Fruit fly (Drosophila melanogaster) whole organism, embryonic: ENCODE measurements around the gene CG1542.
A peak's percentile ranks its signal among the peaks of the same experiment; 100 is the strongest.

Experiments
- Bgb ChIP-seq: fragments of 200-800 bp; sonication (Bioruptor generic); IDR thresholded peaks from 2 replicates; pipeline ENCODE4 v1.3.6; 2022; ENCODE audit warnings: missing biosample characterization, missing genetic modification characterization; ENCODE audit not compliant: partially characterized antibody
- CG1024 ChIP-seq: fragments of 200-800 bp; sonication (Bioruptor generic); IDR thresholded peaks from 2 replicates; pipeline ENCODE4 v1.3.6; 2022; ENCODE audit warnings: missing biosample characterization, missing genetic modification characterization
- CG10654 ChIP-seq: fragments of 200-800 bp; sonication (Bioruptor generic); optimal IDR thresholded peaks from 2 replicates; lab custom pipeline; 2016; ENCODE audit warnings: missing biosample characterization, missing genetic modification characterization
- CG11560 ChIP-seq: fragments of 200-800 bp; sonication (Bioruptor generic); IDR thresholded peaks from 3 replicates; pipeline ENCODE4 v1.3.6; 2022; ENCODE audit warnings: missing biosample characterization, missing genetic modification characterization
- CG12769 ChIP-seq: fragments of 200-800 bp; sonication (Bioruptor generic); optimal IDR thresholded peaks from 2 replicates; lab custom pipeline; 2019; ENCODE audit warnings: missing biosample characterization, mild to moderate bottlenecking, missing genetic modification characterization, moderate library complexity
- CG15601 ChIP-seq: fragments of 200-800 bp; sonication (Bioruptor generic); optimal IDR thresholded peaks from 3 replicates; lab custom pipeline; 2019; ENCODE audit warnings: missing biosample characterization, mild to moderate bottlenecking, missing genetic modification characterization, moderate library complexity
- CG17385 ChIP-seq: fragments of 200-800 bp; sonication (Bioruptor generic); optimal IDR thresholded peaks from 3 replicates; lab custom pipeline; 2018; ENCODE audit warnings: missing biosample characterization, mild to moderate bottlenecking, missing genetic modification characterization
- CG17568 ChIP-seq: fragments of 200-800 bp; sonication (Bioruptor generic); optimal IDR thresholded peaks from 2 replicates; lab custom pipeline; 2018; ENCODE audit warnings: missing biosample characterization, mild to moderate bottlenecking, missing genetic modification characterization, moderate library complexity
- CG2116 ChIP-seq: fragments of 200-800 bp; sonication (Bioruptor generic); optimal IDR thresholded peaks from 3 replicates; lab custom pipeline; 2018; ENCODE audit warnings: missing biosample characterization, mild to moderate bottlenecking, missing genetic modification characterization
- CG2120 ChIP-seq: fragments of 200-800 bp; sonication (Bioruptor generic); optimal IDR thresholded peaks from 3 replicates; lab custom pipeline; 2016; ENCODE audit warnings: missing biosample characterization, missing genetic modification characterization
- CG2889 ChIP-seq: fragments of 200-800 bp; sonication (Bioruptor generic); IDR thresholded peaks from 3 replicates; pipeline ENCODE4 v1.3.6; 2022; ENCODE audit warnings: missing biosample characterization, missing genetic modification characterization
- CG3163 ChIP-seq: fragments of 200-800 bp; sonication (Bioruptor generic); optimal IDR thresholded peaks from 3 replicates; lab custom pipeline; 2016; ENCODE audit warnings: missing biosample characterization, missing genetic modification characterization
- CG34224 ChIP-seq: fragments of 200-800 bp; sonication (Bioruptor generic); IDR thresholded peaks from 3 replicates; pipeline ENCODE4 v1.3.6; 2022; ENCODE audit warnings: missing biosample characterization, missing genetic modification characterization; ENCODE audit not compliant: partially characterized antibody
- CG34422 ChIP-seq: fragments of 200-800 bp; sonication (Bioruptor generic); IDR thresholded peaks from 3 replicates; pipeline ENCODE4 v1.3.6; 2022; ENCODE audit warnings: missing biosample characterization, missing genetic modification characterization
- CG4617 ChIP-seq: fragments of 200-800 bp; sonication (Bioruptor generic); optimal IDR thresholded peaks from 3 replicates; lab custom pipeline; 2016; ENCODE audit warnings: missing biosample characterization, missing genetic modification characterization, borderline replicate concordance
- CG6791 ChIP-seq: fragments of 200-800 bp; sonication (Bioruptor generic); IDR thresholded peaks from 3 replicates; pipeline ENCODE4 v1.3.6; 2022; ENCODE audit warnings: missing biosample characterization, missing genetic modification characterization; ENCODE audit not compliant: partially characterized antibody
- CG6813 ChIP-seq: fragments of 200-800 bp; sonication (Bioruptor generic); optimal IDR thresholded peaks from 2 replicates; lab custom pipeline; 2017; ENCODE audit warnings: missing biosample characterization, missing genetic modification characterization, mild to moderate bottlenecking, moderate library complexity, missing genetic modification reagents
- CG8089 ChIP-seq: fragments of 200-800 bp; sonication (Bioruptor generic); optimal IDR thresholded peaks from 3 replicates; lab custom pipeline; 2016; ENCODE audit warnings: missing biosample characterization, missing genetic modification characterization
- CG8924 ChIP-seq: fragments of 200-800 bp; optimal IDR thresholded peaks from 3 replicates; lab custom pipeline; 2019; ENCODE audit warnings: missing biosample characterization, mild to moderate bottlenecking, missing genetic modification characterization, moderate library complexity
- CG9215 ChIP-seq: fragments of 200-800 bp; sonication (Bioruptor generic); IDR thresholded peaks from 2 replicates; pipeline ENCODE4 v1.3.6; 2022; ENCODE audit warnings: missing biosample characterization, missing genetic modification characterization
- CG9609 ChIP-seq: fragments of 200-800 bp; sonication (Bioruptor generic); optimal IDR thresholded peaks from 3 replicates; lab custom pipeline; 2016; ENCODE audit warnings: missing biosample characterization, missing genetic modification characterization
- CG9932 ChIP-seq: fragments of 200-800 bp; sonication (Bioruptor generic); IDR thresholded peaks from 2 replicates; pipeline ENCODE4 v1.3.6; 2022; ENCODE audit warnings: missing biosample characterization, missing genetic modification characterization
- Drgx ChIP-seq: fragments of 200-800 bp; sonication (Bioruptor generic); IDR thresholded peaks from 2 replicates; pipeline ENCODE4 v1.3.6; 2022; ENCODE audit warnings: missing biosample characterization, missing genetic modification characterization
- HLH4C ChIP-seq: fragments of 200-800 bp; sonication (Bioruptor generic); IDR thresholded peaks from 3 replicates; pipeline ENCODE4 v1.3.6; 2022; ENCODE audit warnings: missing biosample characterization, missing genetic modification characterization; ENCODE audit not compliant: partially characterized antibody
- Kr ChIP-seq: fragments of 200-800 bp; sonication (Bioruptor generic); optimal IDR thresholded peaks from 2 replicates; lab custom pipeline; 2017; ENCODE audit warnings: missing biosample characterization, mild to moderate bottlenecking, missing genetic modification characterization
- Lim3 ChIP-seq: fragments of 200-800 bp; sonication (Bioruptor generic); IDR thresholded peaks from 2 replicates; pipeline ENCODE4 v1.3.6; 2022; ENCODE audit warnings: missing biosample characterization, missing genetic modification characterization
- Med ChIP-seq: fragments of 200-800 bp; sonication (Bioruptor generic); peaks from one replicate; lab custom pipeline; 2016; ENCODE audit warnings: missing biosample characterization, missing genetic modification characterization, mild to moderate bottlenecking, inconsistent platforms, moderate library complexity
- Ravus ChIP-seq: fragments of 200-800 bp; sonication (Bioruptor generic); IDR thresholded peaks from 2 replicates; pipeline ENCODE4 v1.3.6; 2022; ENCODE audit warnings: missing biosample characterization, missing genetic modification characterization
- Sry-δ ChIP-seq: fragments of 200-800 bp; sonication (Bioruptor generic); optimal IDR thresholded peaks from 2 replicates; lab custom pipeline; 2016; ENCODE audit warnings: missing biosample characterization, missing genetic modification characterization
- Trl ChIP-seq, 3 experiments: fragments of >200 bp in 2 of 3; fragments of 200-800 bp in 1 of 3; sonication (Bioruptor generic) in 1 of 3; optimal IDR thresholded peaks; 2 replicates in 1 of 3; 3 replicates in 2 of 3; lab custom pipeline; 2016 to 2017; ENCODE audit warnings: missing biosample characterization in 1 of 3, missing genetic modification characterization in 1 of 3
- cg ChIP-seq: fragments of 200-800 bp; sonication (Bioruptor generic); optimal IDR thresholded peaks from 3 replicates; lab custom pipeline; 2019; ENCODE audit warnings: missing biosample characterization, mild to moderate bottlenecking, missing genetic modification characterization, moderate library complexity
- dm ChIP-seq: fragments of 200-800 bp; sonication (Bioruptor generic); optimal IDR thresholded peaks from 3 replicates; lab custom pipeline; 2016; ENCODE audit warnings: missing biosample characterization, missing genetic modification characterization
- gsb ChIP-seq: fragments of 200-800 bp; sonication (Bioruptor generic); IDR thresholded peaks from 2 replicates; pipeline ENCODE4 v1.3.6; 2022; ENCODE audit warnings: missing biosample characterization, missing genetic modification characterization
- gt ChIP-seq: fragments of 200-800 bp; sonication (Bioruptor generic); IDR thresholded peaks from 2 replicates; pipeline ENCODE4 v1.3.6; 2022; ENCODE audit warnings: missing biosample characterization, missing genetic modification characterization
- hb ChIP-seq: fragments of 200-800 bp; sonication (Bioruptor generic); IDR thresholded peaks from 3 replicates; pipeline ENCODE4 v1.3.6; 2022; ENCODE audit warnings: missing biosample characterization, missing genetic modification characterization; ENCODE audit not compliant: partially characterized antibody
- knrl ChIP-seq: fragments of 200-800 bp; sonication (Bioruptor generic); IDR thresholded peaks from 3 replicates; pipeline ENCODE4 v1.3.6; 2022; ENCODE audit warnings: missing biosample characterization, missing genetic modification characterization; ENCODE audit not compliant: partially characterized antibody
- lov ChIP-seq, 2 experiments: fragments of 200-800 bp in 1 of 2; fragments of >200 bp in 1 of 2; sonication (Bioruptor generic) in 1 of 2; IDR thresholded peaks in 1 of 2; optimal IDR thresholded peaks in 1 of 2; 2 replicates in 1 of 2; 3 replicates in 1 of 2; pipeline versions ENCODE4 v1.3.6 to Lab custom; 2017 to 2022; ENCODE audit warnings: missing biosample characterization in 1 of 2, missing genetic modification characterization in 1 of 2
- onecut ChIP-seq: fragments of 200-800 bp; sonication (Bioruptor generic); IDR thresholded peaks from 2 replicates; pipeline ENCODE4 v1.3.6; 2022; ENCODE audit warnings: missing biosample characterization, missing genetic modification characterization
- pum ChIP-seq: fragments of 200-800 bp; sonication (Bioruptor generic); optimal IDR thresholded peaks from 2 replicates; lab custom pipeline; 2016; ENCODE audit warnings: missing biosample characterization, missing genetic modification characterization
- sna ChIP-seq: fragments of 200-800 bp; sonication (Bioruptor generic); IDR thresholded peaks from 2 replicates; pipeline ENCODE4 v1.3.6; 2022; ENCODE audit warnings: missing biosample characterization, missing genetic modification characterization; ENCODE audit not compliant: partially characterized antibody
- sob ChIP-seq: fragments of 200-800 bp; sonication (Bioruptor generic); IDR thresholded peaks from 2 replicates; pipeline ENCODE4 v1.3.6; 2022; ENCODE audit warnings: missing biosample characterization, missing genetic modification characterization
- ssp ChIP-seq: fragments of 200-800 bp; sonication (Bioruptor generic); IDR thresholded peaks from 2 replicates; pipeline ENCODE4 v1.3.6; 2022; ENCODE audit warnings: missing biosample characterization, missing genetic modification characterization
- vvl ChIP-seq: fragments of 200-800 bp; sonication (Bioruptor generic); IDR thresholded peaks from 2 replicates; pipeline ENCODE4 v1.3.6; 2022; ENCODE audit warnings: missing biosample characterization, missing genetic modification characterization
- wdn ChIP-seq: fragments of 200-800 bp; sonication (Bioruptor generic); IDR thresholded peaks from 2 replicates; pipeline ENCODE4 v1.3.6; 2022; ENCODE audit warnings: missing biosample characterization, missing genetic modification characterization
- zfh1 ChIP-seq: fragments of 200-800 bp; sonication (Bioruptor generic); IDR thresholded peaks from 3 replicates; pipeline ENCODE4 v1.3.6; 2022; ENCODE audit warnings: missing biosample characterization, missing genetic modification characterization
- zfh2 ChIP-seq: fragments of 200-800 bp; sonication (Bioruptor generic); optimal IDR thresholded peaks from 2 replicates; lab custom pipeline; 2016; ENCODE audit warnings: missing biosample characterization, missing genetic modification characterization

Gene CG1542

dm6 chr3R:31213227-31213626 is at the start of gene CG1542, which contains the start of gene Zwilch (continued):
- TF ChIP-seq sna (GFP tag; lab: Robert Waterston, UW) (peak; percentile 74), knrl (GFP tag; lab: Robert Waterston, UW) (peak; percentile 67), gt (GFP tag; lab: Robert Waterston, UW) (no peak), CG8924 (no peak), pum (no peak), Lim3 (GFP tag; lab: Robert Waterston, UW) (no peak), ssp (peak; percentile 34; the same call in 1 of the 2 replicates), CG2116 (GFP tag; lab: Kevin White, UChicago) (peak; percentile 90), Sry-δ (peak; percentile 79), hb (GFP tag; lab: Robert Waterston, UW) (peak; percentile 75; the same call in 2 of the 3 replicates), CG34224 (peak; percentile 74), vvl (GFP tag; lab: Robert Waterston, UW) (peak; percentile 57; the same call in 1 of the 2 replicates), zfh1 (GFP tag; lab: Robert Waterston, UW) (no peak), Bgb (peak; percentile 87)

- no peak for TF ChIP-seq CG10654 (GFP tag; lab: Kevin White, UChicago)
- no peak for TF ChIP-seq CG9609 (GFP tag; lab: Kevin White, UChicago)
- TF ChIP-seq Kr (GFP tag; lab: Kevin White, UChicago) = no peak
- TF ChIP-seq lov (optimal IDR thresholded peaks at IDR 0.05; lab: Kevin White, UChicago) = no peak
- TF ChIP-seq lov (GFP tag; IDR thresholded peaks at IDR 0.05; lab: Robert Waterston, UW) = no peak
- TF ChIP-seq CG9932 = no peak
- no peak for TF ChIP-seq CG6813 (GFP tag; lab: Kevin White, UChicago)
- TF ChIP-seq Drgx (GFP tag; lab: Robert Waterston, UW) = no peak
- TF ChIP-seq HLH4C = no peak
- no peak for TF ChIP-seq zfh1 (GFP tag; lab: Robert Waterston, UW)
- TF ChIP-seq gsb = no peak
- TF ChIP-seq CG2120 = no peak
- TF ChIP-seq dm (GFP tag; lab: Kevin White, UChicago) = no peak
- no peak for TF ChIP-seq cg
- TF ChIP-seq Med (GFP tag; lab: Kevin White, UChicago) = no peak
- TF ChIP-seq Trl (optimal IDR thresholded peaks at IDR 0.05; lab: Kevin White, UChicago) = peak in 1 of 2 experiments; percentile 52
- TF ChIP-seq Trl (GFP tag; optimal IDR thresholded peaks at IDR 0.05; lab: Kevin White, UChicago) = no peak
- no peak for TF ChIP-seq CG17385 (GFP tag; lab: Kevin White, UChicago)
- TF ChIP-seq wdn = no peak
- TF ChIP-seq CG34422 (GFP tag; lab: Robert Waterston, UW) = 0 out of 3 replicates have a peak, but pooled peaks have one; percentile 3
- TF ChIP-seq CG17568 (GFP tag; lab: Kevin White, UChicago) = no peak
- no peak for TF ChIP-seq CG34224
- TF ChIP-seq CG3163 (GFP tag; lab: Kevin White, UChicago) = peak; percentile 63
- TF ChIP-seq CG4617 (GFP tag; lab: Kevin White, UChicago) = no peak
- no peak for TF ChIP-seq CG8089 (GFP tag; lab: Kevin White, UChicago)
- TF ChIP-seq zfh2 = no peak
- no peak for TF ChIP-seq Ravus (GFP tag; lab: Robert Waterston, UW)
- TF ChIP-seq CG11560 (tag; lab: Robert Waterston, UW) = no peak
- TF ChIP-seq CG9215 (GFP tag; lab: Robert Waterston, UW) = peak; percentile 55; the same call in 1 of the 2 replicates
- TF ChIP-seq CG2889 = no peak
- peak; percentile 91 for TF ChIP-seq onecut
- no peak for TF ChIP-seq CG15601
- no peak for TF ChIP-seq CG6791 (GFP tag; lab: Robert Waterston, UW)
- no peak for TF ChIP-seq sob (GFP tag; lab: Robert Waterston, UW)
- no peak for TF ChIP-seq CG1024 (GFP tag; lab: Robert Waterston, UW)
- TF ChIP-seq CG12769 = no peak
- TF ChIP-seq, all 482 proteins: peak for 5
These were observed 44.8 kb upstream of the CG1542 start for dm6 chr3R:31168429-31168828.
